Worm (Caenorhabditis elegans) whole organism, L3 larva: ENCODE results near the gene F23F12.12.
A peak's percentile ranks its signal among the peaks of the same experiment; 100 is the strongest.

Experiments
- R02D3.7 ChIP-seq: fragments of 150-350 bp; optimal IDR thresholded peaks from 2 replicates; lab custom pipeline; 2014; ENCODE audit warnings: missing biosample characterization, missing genetic modification characterization
- ZK546.5 ChIP-seq: sonication (generic microtip); optimal IDR thresholded peaks from 2 replicates; lab custom pipeline; 2017; ENCODE audit warnings: missing biosample characterization, missing genetic modification characterization
- aly-2 ChIP-seq: fragments of 150-350 bp; optimal IDR thresholded peaks from 2 replicates; lab custom pipeline; 2014; ENCODE audit warnings: missing biosample characterization, missing genetic modification characterization
- ceh-16 ChIP-seq: sonication (generic microtip); optimal IDR thresholded peaks from 2 replicates; lab custom pipeline; 2017; ENCODE audit warnings: missing biosample characterization, missing genetic modification characterization
- ceh-28 ChIP-seq: fragments of 150-350 bp; optimal IDR thresholded peaks from 2 replicates; lab custom pipeline; 2014; ENCODE audit warnings: missing biosample characterization, missing genetic modification reagents, missing genetic modification characterization
- ceh-9 ChIP-seq: sonication (generic microtip); optimal IDR thresholded peaks from 2 replicates; lab custom pipeline; 2018; ENCODE audit warnings: missing biosample characterization, missing genetic modification characterization
- egl-5 ChIP-seq: fragments of 150-350 bp; optimal IDR thresholded peaks from 2 replicates; lab custom pipeline; 2017; ENCODE audit warnings: missing biosample characterization, missing genetic modification reagents, missing genetic modification characterization, inconsistent platforms
- elt-1 ChIP-seq: fragments of 150-350 bp; optimal IDR thresholded peaks from 2 replicates; lab custom pipeline; 2014; ENCODE audit warnings: missing biosample characterization, missing genetic modification characterization
- elt-2 ChIP-seq: sonication (generic microtip); optimal IDR thresholded peaks from 2 replicates; lab custom pipeline; 2016; ENCODE audit warnings: missing genetic modification reagents, mild to moderate bottlenecking, missing genetic modification characterization, missing compliant biosample characterization
- eor-1 ChIP-seq, 2 experiments: fragments of 150-350 bp; optimal IDR thresholded peaks; 2 replicates each; lab custom pipeline; 2014 to 2018; ENCODE audit warnings: missing biosample characterization in 2 of 2, missing genetic modification characterization in 2 of 2
- fkh-10 ChIP-seq: sonication (generic microtip); optimal IDR thresholded peaks from 2 replicates; lab custom pipeline; 2017; ENCODE audit warnings: missing biosample characterization, missing genetic modification reagents, missing genetic modification characterization
- fos-1 ChIP-seq: fragments of 150-350 bp; optimal IDR thresholded peaks from 2 replicates; lab custom pipeline; 2014; ENCODE audit warnings: missing biosample characterization, missing genetic modification characterization
- jun-1 ChIP-seq: fragments of 150-350 bp; optimal IDR thresholded peaks from 2 replicates; lab custom pipeline; 2014; ENCODE audit warnings: missing biosample characterization, missing genetic modification reagents, missing genetic modification characterization
- lin-15B ChIP-seq: fragments of 150-350 bp; optimal IDR thresholded peaks from 2 replicates; lab custom pipeline; 2014; ENCODE audit warnings: missing biosample characterization, missing genetic modification characterization
- lin-39 ChIP-seq: fragments of 150-350 bp; optimal IDR thresholded peaks from 2 replicates; lab custom pipeline; 2018; ENCODE audit warnings: missing biosample characterization, missing genetic modification reagents, missing genetic modification characterization
- lsy-12 ChIP-seq: sonication (generic microtip); optimal IDR thresholded peaks from 2 replicates; lab custom pipeline; 2016; ENCODE audit warnings: mild to moderate bottlenecking, missing genetic modification characterization, missing compliant biosample characterization
- mdl-1 ChIP-seq: fragments of 150-350 bp; optimal IDR thresholded peaks from 2 replicates; lab custom pipeline; 2014; ENCODE audit warnings: missing biosample characterization, missing genetic modification characterization
- nfya-1 ChIP-seq: sonication (generic microtip); optimal IDR thresholded peaks from 2 replicates; lab custom pipeline; 2017; ENCODE audit warnings: missing genetic modification characterization, mild to moderate bottlenecking, missing compliant biosample characterization, antibody characterized with exemption, moderate library complexity; ENCODE audit not compliant: insufficient read depth
- nhr-12 ChIP-seq: fragments of 150-350 bp; optimal IDR thresholded peaks from 2 replicates; lab custom pipeline; 2014; ENCODE audit warnings: missing biosample characterization, missing genetic modification characterization
- nhr-237 ChIP-seq: fragments of 150-350 bp; optimal IDR thresholded peaks from 2 replicates; lab custom pipeline; 2014; ENCODE audit warnings: missing biosample characterization, missing genetic modification characterization
- nhr-25 ChIP-seq: sonication (generic microtip); optimal IDR thresholded peaks from 2 replicates; lab custom pipeline; 2017; ENCODE audit warnings: missing biosample characterization, missing genetic modification characterization
- nhr-43 ChIP-seq: sonication (generic microtip); optimal IDR thresholded peaks from 2 replicates; lab custom pipeline; 2016; ENCODE audit warnings: mild to moderate bottlenecking, missing genetic modification characterization, missing compliant biosample characterization; ENCODE audit not compliant: poor library complexity, severe bottlenecking
- nhr-67 ChIP-seq: fragments of 150-350 bp; optimal IDR thresholded peaks from 2 replicates; lab custom pipeline; 2014; ENCODE audit warnings: missing biosample characterization, missing genetic modification characterization
- nhr-76 ChIP-seq: fragments of 150-350 bp; sonication (generic microtip); optimal IDR thresholded peaks from 5 replicates; lab custom pipeline; 2014; ENCODE audit warnings: missing biosample characterization, missing genetic modification characterization
- nhr-77 ChIP-seq: fragments of 150-350 bp; optimal IDR thresholded peaks from 2 replicates; lab custom pipeline; 2014; ENCODE audit warnings: missing biosample characterization, missing genetic modification characterization
- pqm-1 ChIP-seq: fragments of 150-350 bp; optimal IDR thresholded peaks from 2 replicates; lab custom pipeline; 2017; ENCODE audit warnings: missing biosample characterization, missing genetic modification characterization, inconsistent platforms
- sea-2 ChIP-seq: fragments of 150-350 bp; sonication (generic microtip); optimal IDR thresholded peaks from 4 replicates; lab custom pipeline; 2014; ENCODE audit warnings: missing biosample characterization, missing genetic modification reagents, missing genetic modification characterization
- skn-1 ChIP-seq: fragments of 150-350 bp; optimal IDR thresholded peaks from 2 replicates; lab custom pipeline; 2014; ENCODE audit warnings: missing biosample characterization, missing genetic modification characterization
- snpc-4 ChIP-seq: fragments of 150-350 bp; optimal IDR thresholded peaks from 2 replicates; lab custom pipeline; 2014; ENCODE audit warnings: missing biosample characterization, missing genetic modification characterization
- unc-39 ChIP-seq: sonication (generic microtip); optimal IDR thresholded peaks from 4 replicates; lab custom pipeline; 2017; ENCODE audit warnings: missing biosample characterization, missing genetic modification characterization
- unc-62 ChIP-seq: fragments of 150-350 bp; sonication (generic microtip); optimal IDR thresholded peaks from 4 replicates; lab custom pipeline; 2014; ENCODE audit warnings: missing biosample characterization, missing genetic modification reagents, missing genetic modification characterization
- zag-1 ChIP-seq: fragments of 150-350 bp; optimal IDR thresholded peaks from 2 replicates; lab custom pipeline; 2014; ENCODE audit warnings: missing biosample characterization, missing genetic modification characterization
- ztf-11 ChIP-seq: fragments of 150-350 bp; optimal IDR thresholded peaks from 2 replicates; lab custom pipeline; 2014; ENCODE audit warnings: missing biosample characterization, missing genetic modification characterization
- ztf-4 ChIP-seq: fragments of 150-350 bp; optimal IDR thresholded peaks from 2 replicates; lab custom pipeline; 2014; ENCODE audit warnings: missing biosample characterization, missing genetic modification characterization

F23F12.12 gene

DNA sequence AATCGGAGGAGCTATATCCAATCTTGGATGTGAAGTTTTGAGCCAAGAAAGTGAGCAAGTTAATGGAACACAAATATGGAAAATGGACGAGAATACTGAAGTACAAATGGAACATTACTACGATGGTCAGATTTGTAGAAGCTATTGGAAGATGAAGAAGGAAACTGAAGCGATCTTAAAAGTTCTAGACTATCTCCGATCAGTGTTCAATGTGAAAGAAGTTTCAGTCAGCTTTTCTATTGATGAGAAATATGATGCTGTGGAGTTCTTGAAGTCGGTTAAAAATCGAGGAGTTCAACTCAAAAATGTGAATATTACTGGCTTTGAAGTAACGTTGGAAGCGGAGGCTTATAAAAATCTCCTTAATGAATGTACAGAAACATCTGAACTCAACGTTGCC is 8.8 kb upstream of the F23F12.12 start:
- TF ChIP-seq nhr-76, result no peak
- TF ChIP-seq nhr-25 (tag; lab: Kevin White, UChicago), result no peak
- no peak for TF ChIP-seq egl-5 (tag; lab: Kevin White, UChicago)
- no peak for TF ChIP-seq snpc-4 (tag; lab: Kevin White, UChicago)
- TF ChIP-seq eor-1 (tag; optimal IDR thresholded peaks at IDR 0.05; lab: Kevin White, UChicago), result no peak
- no peak for TF ChIP-seq jun-1
- TF ChIP-seq, all 47 proteins: peak for 0

DNA sequence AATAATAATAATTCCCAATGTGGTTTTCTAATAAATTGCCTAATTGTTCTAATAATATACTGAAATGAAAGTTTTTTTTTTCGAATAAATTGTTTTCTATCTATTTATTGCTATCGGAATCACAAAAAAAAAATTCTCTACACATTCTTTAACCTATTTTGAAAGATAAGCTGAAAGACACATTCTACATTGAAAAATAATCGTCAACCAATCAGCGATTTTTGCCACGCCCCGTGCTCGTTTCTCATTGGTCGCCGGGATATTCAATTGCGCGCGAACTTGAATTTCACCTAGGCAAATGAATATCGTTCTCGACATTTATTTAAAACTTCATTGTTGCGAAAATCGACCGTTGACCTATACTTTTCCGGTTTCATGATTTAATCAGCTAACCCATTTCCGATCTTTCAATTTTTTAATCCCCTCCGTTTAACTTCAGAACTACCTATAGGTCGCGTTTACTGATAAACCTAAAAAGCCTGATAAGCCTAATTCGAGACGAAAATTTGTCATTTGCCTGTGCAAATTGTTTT is 7.8 kb upstream of the F23F12.12 start, which contains the start of gene F23F12.3:
Gene F23F12.3 (plus strand): TSS at position 483 of the 533 bp plus-strand sequence.
- TF ChIP-seq pqm-1 (tag; lab: Kevin White, UChicago), result peak; percentile 21
- TF ChIP-seq lsy-12 (tag; lab: Kevin White, UChicago), result no peak
- TF ChIP-seq elt-2 (tag; lab: Kevin White, UChicago), result peak; percentile 56
- TF ChIP-seq nfya-1 (tag; lab: Kevin White, UChicago), result peak; percentile 53
- no peak for TF ChIP-seq zag-1 (tag; lab: Kevin White, UChicago)

DNA sequence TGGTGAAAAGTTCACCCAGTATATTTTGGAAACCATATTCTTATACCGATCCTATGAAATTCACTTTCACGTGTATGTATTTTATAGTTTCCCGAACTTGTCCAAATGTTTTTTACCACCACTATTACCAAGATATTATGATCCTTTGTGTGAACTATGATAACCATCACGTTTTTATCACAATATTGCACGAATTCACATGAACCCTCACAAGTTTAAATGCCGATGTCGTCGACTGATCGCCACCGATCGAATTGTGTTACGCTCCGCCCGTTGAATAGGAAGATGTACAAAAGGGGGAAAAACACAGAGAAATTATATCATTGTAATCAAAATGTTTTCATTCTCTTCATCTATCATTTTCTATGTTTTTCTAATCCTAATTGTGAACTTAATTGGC is 395 bp downstream of the F23F12.12 start:
- TF ChIP-seq nhr-43 (tag; lab: Kevin White, UChicago), result peak; percentile 76
- no peak for TF ChIP-seq ZK546.5 (tag; lab: Kevin White, UChicago)
- TF ChIP-seq aly-2, result no peak
- no peak for TF ChIP-seq R02D3.7 (tag; lab: Kevin White, UChicago)
- TF ChIP-seq fos-1 (tag; lab: Kevin White, UChicago), result no peak
- no peak for TF ChIP-seq elt-2 (tag; lab: Kevin White, UChicago)
- TF ChIP-seq unc-62 (GFP tag; lab: Kevin White, UChicago), result no peak
- TF ChIP-seq elt-1 (tag; lab: Kevin White, UChicago), result no peak
- TF ChIP-seq, all 47 proteins: peak for 1

DNA sequence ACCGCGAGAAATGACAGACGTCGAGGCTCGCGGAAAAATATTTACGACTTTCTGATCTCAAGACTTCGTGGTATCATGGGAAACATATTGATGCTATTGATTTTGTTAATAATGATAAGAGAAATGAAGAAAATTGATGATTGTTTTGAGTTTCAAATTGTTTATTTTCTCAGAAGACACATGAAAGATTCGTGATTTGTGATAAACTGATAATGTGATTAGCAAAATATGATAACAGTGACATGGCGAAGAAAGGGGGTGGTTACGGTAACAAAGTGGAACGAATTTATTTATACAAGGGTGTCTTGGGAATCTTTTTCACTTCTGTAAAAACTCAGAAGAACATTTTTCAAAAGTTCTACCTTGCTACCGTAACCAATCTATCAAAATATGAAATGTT is 1.4 kb downstream of the F23F12.12 start:
- TF ChIP-seq nfya-1 (tag; lab: Kevin White, UChicago) (no peak), ceh-16 (tag; lab: Kevin White, UChicago) (no peak), ztf-11 (tag; lab: Kevin White, UChicago) (no peak), nhr-76 (no peak), egl-5 (tag; lab: Kevin White, UChicago) (no peak), nhr-237 (tag; lab: Kevin White, UChicago) (no peak), elt-2 (tag; lab: Kevin White, UChicago) (peak; percentile 11), nhr-43 (tag; lab: Kevin White, UChicago) (peak; percentile 51), skn-1 (no peak)

DNA sequence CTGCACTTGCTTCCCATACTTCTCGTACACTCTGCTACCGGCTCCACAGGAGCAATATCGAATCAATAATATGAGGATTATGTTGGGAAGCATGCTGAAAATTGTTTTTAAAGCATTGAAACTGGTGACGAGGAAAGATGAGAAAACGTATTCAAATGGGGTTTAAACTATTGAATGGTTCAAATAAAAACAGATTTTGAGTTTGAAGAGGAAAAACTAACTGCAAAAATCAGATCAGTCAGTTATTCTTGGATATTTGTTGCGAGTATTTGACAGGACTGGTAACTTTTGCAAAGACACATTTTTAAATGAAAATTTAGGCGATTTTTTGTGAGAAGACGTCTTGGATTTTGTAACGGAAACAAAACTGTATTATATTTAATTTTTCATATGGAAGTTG is 6.7 kb downstream of the F23F12.12 start, which contains the start of gene acr-5:
Gene acr-5 (minus strand): TSS at position 101 of the 400 bp plus-strand sequence.
- no peak for TF ChIP-seq mdl-1 (tag; lab: Kevin White, UChicago)
- no peak for TF ChIP-seq ztf-4
- TF ChIP-seq ceh-16 (tag; lab: Kevin White, UChicago), result no peak
- no peak for TF ChIP-seq unc-62 (GFP tag; lab: Kevin White, UChicago)
- TF ChIP-seq fos-1 (tag; lab: Kevin White, UChicago), result no peak
- TF ChIP-seq lin-15B (tag; lab: Kevin White, UChicago), result no peak
- TF ChIP-seq ceh-28, result no peak
- no peak for TF ChIP-seq nhr-12 (tag; lab: Kevin White, UChicago)
- TF ChIP-seq ZK546.5 (tag; lab: Kevin White, UChicago), result no peak

DNA sequence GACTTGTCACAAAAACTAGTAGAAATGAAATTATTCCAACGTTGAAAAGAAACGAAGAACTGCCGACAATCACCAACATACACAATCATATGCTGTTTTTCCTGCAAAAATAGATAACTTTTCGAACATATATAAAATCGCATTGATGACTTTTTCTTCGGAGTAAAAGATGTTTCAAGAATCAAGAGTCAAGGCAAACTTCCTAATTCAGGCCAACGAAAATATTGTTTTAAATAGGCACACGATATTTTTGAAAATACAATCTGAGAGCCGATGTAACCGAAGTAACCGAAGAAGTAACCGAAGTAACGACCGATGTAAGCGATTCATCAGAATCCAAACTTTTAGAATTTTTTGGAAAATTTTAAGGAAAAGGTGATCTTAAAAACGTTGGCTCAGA is 12.0 kb downstream of the F23F12.12 start, which contains the start of gene C09E7.10:
Gene C09E7.10 (minus strand): TSS at position 101 of the 400 bp plus-strand sequence.
- no peak for TF ChIP-seq nhr-77 (tag; lab: Kevin White, UChicago)
- TF ChIP-seq ceh-16 (tag; lab: Kevin White, UChicago), result no peak
- no peak for TF ChIP-seq nhr-237 (tag; lab: Kevin White, UChicago)
- TF ChIP-seq nhr-67, result no peak
- TF ChIP-seq elt-2 (tag; lab: Kevin White, UChicago), result no peak
- no peak for TF ChIP-seq sea-2 (GFP tag; lab: Kevin White, UChicago)
- no peak for TF ChIP-seq jun-1
- no peak for TF ChIP-seq unc-39 (tag; lab: Kevin White, UChicago)
- TF ChIP-seq lin-15B (tag; lab: Kevin White, UChicago), result no peak
- TF ChIP-seq fkh-10 (GFP tag; lab: Kevin White, UChicago), result no peak
- TF ChIP-seq ceh-9, result no peak
- TF ChIP-seq lin-39 (tag; lab: Kevin White, UChicago), result no peak
- no peak for TF ChIP-seq aly-2
- no peak for TF ChIP-seq elt-1 (tag; lab: Kevin White, UChicago)
